Worm (Caenorhabditis elegans) whole organism, L3 larva: Measurements from ENCODE around the gene mup-2.

Experiments used
- aly-2 ChIP-seq: fragments of 150-350 bp; optimal IDR thresholded peaks from 2 replicates; lab custom pipeline; 2014; ENCODE audit warnings: missing biosample characterization, missing genetic modification characterization
- hmg-11 ChIP-seq: sonication (generic microtip); optimal IDR thresholded peaks from 2 replicates; lab custom pipeline; 2016; ENCODE audit warnings: missing genetic modification characterization, missing compliant biosample characterization
- nhr-237 ChIP-seq: fragments of 150-350 bp; optimal IDR thresholded peaks from 2 replicates; lab custom pipeline; 2014; ENCODE audit warnings: missing biosample characterization, missing genetic modification characterization
- unc-62 ChIP-seq: fragments of 150-350 bp; sonication (generic microtip); optimal IDR thresholded peaks from 4 replicates; lab custom pipeline; 2014; ENCODE audit warnings: missing biosample characterization, missing genetic modification reagents, missing genetic modification characterization

DNA sequence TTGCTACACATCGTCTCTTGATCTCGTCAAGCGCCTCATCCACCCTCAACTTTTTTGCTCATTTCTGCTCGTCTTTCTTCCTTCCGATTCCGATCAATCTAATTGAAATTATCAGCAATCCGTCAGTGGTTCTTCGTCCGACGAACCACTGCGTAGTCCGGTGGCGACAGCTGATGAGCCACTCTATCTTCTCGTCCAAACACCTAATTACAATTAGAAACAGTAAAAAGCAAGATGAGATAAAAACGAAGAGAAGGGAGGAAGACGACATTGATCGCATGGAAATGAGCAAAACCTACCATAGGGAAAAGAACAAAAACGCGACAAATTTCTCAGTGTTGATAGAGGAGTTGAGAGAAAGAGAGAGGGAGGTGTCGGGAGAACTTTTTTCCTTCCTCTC, 10.6 kb downstream of the mup-2 start:
- TF ChIP-seq hmg-11 (tag; lab: Kevin White, UChicago) (no peak), nhr-237 (tag; lab: Kevin White, UChicago) (no peak), aly-2 (tag; lab: Kevin White, UChicago) (no peak), unc-62 (GFP tag; lab: Kevin White, UChicago) (no peak)
